Worm (Caenorhabditis elegans): ENCODE data around the gene atg-18.
A peak's percentile ranks its signal among the peaks of the same experiment; 100 is the strongest.

atg-18 gene

ce11 chrV:8606099-8606696 lies 24.9 kb downstream of the atg-18 start, which contains the start of gene vps-60 (continued):
- TF ChIP-seq tbx-9 (tag; optimal IDR thresholded peaks at IDR 0.05; ENCODE audit: borderline replicate concordance), result no peak
- peak; percentile 97 for TF ChIP-seq zfh-2 (GFP tag; conservative IDR thresholded peaks at IDR 0.05)
- TF ChIP-seq Y53G8AR.9 (GFP tag; conservative IDR thresholded peaks at IDR 0.05), result peak; percentile 86
- TF ChIP-seq F23B12.7 (tag; optimal IDR thresholded peaks at IDR 0.05; ENCODE audit: insufficient read depth), result peak; percentile 51
- no peak for TF ChIP-seq dpff-1 (tag; optimal IDR thresholded peaks at IDR 0.05)
- TF ChIP-seq atf-7 (tag; optimal IDR thresholded peaks at IDR 0.05), result peak; percentile 95
- peak; percentile 14 for TF ChIP-seq unc-130 (GFP tag; optimal IDR thresholded peaks at IDR 0.05)
- peak; percentile 74 for TF ChIP-seq somi-1 (GFP tag; optimal IDR thresholded peaks at IDR 0.05)
- TF ChIP-seq tbp1 (GFP tag; optimal IDR thresholded peaks at IDR 0.05), result peak; percentile 70
- TF ChIP-seq egrh-3 (GFP tag; IDR thresholded peaks at IDR 0.05), result peak; percentile 59
- no peak; the same call in 1 of the 2 replicates for TF ChIP-seq madf-8 (GFP tag; conservative IDR thresholded peaks at IDR 0.05)
- no peak for TF ChIP-seq nhr-27 (tag; optimal IDR thresholded peaks at IDR 0.05)
- TF ChIP-seq F22D6.2 (tag; optimal IDR thresholded peaks at IDR 0.05), result peak; percentile 21
- no peak for TF ChIP-seq mxl-1 (tag; optimal IDR thresholded peaks at IDR 0.05)
- TF ChIP-seq lir-1 (GFP tag; conservative IDR thresholded peaks at IDR 0.05), result peak; percentile 39; the same call in 1 of the 2 replicates
- peak; percentile 71; the same call in 1 of the 2 replicates for TF ChIP-seq C06A6.2 (GFP tag; conservative IDR thresholded peaks at IDR 0.05)
- peak; percentile 50 for TF ChIP-seq snpc-1.3 (tag; optimal IDR thresholded peaks at IDR 0.05; ENCODE audit: insufficient read depth)
- no peak for TF ChIP-seq sea-2 (GFP tag; IDR thresholded peaks at IDR 0.05)
- no peak for TF ChIP-seq ama-1 (optimal IDR thresholded peaks at IDR 0.05)
- peak in 1 of 2 experiments; percentile 11 for TF ChIP-seq ama-1 (GFP tag; optimal IDR thresholded peaks at IDR 0.05)
- TF ChIP-seq dox-1 (GFP tag; IDR thresholded peaks at IDR 0.05), result peak; percentile 89
- TF ChIP-seq hsf-1 (GFP tag; IDR thresholded peaks at IDR 0.05), result no peak
- TF ChIP-seq F10E7.11 (tag; optimal IDR thresholded peaks at IDR 0.05), result no peak
- TF ChIP-seq nhr-80 (tag; optimal IDR thresholded peaks at IDR 0.05), result peak; percentile 92
- TF ChIP-seq lin-40 (tag; optimal IDR thresholded peaks at IDR 0.05), result peak; percentile 91
- TF ChIP-seq mcd-1 (GFP tag; IDR thresholded peaks at IDR 0.05), result peak; percentile 82
- no peak for TF ChIP-seq F55B11.4 (tag; optimal IDR thresholded peaks at IDR 0.05; ENCODE audit: borderline replicate concordance, insufficient read depth)
- TF ChIP-seq attf-3 (GFP tag; conservative IDR thresholded peaks at IDR 0.05), result peak; percentile 50; the same call in 1 of the 2 replicates
- TF ChIP-seq Y95B8A.8 (GFP tag; IDR thresholded peaks at IDR 0.05), result peak; percentile 83
- TF ChIP-seq hmg-1.2 (GFP tag; IDR thresholded peaks at IDR 0.05), result peak; percentile 77
- peak; percentile 85 for TF ChIP-seq B0336.3 (GFP tag; IDR thresholded peaks at IDR 0.05)
- TF ChIP-seq nfyb-1 (GFP tag; IDR thresholded peaks at IDR 0.05), result peak; percentile 78
- TF ChIP-seq let-526 (GFP tag; IDR thresholded peaks at IDR 0.05), result no peak
- TF ChIP-seq rcor-1 (GFP tag; IDR thresholded peaks at IDR 0.05), result peak; percentile 66
- TF ChIP-seq B0019.2 (GFP tag; conservative IDR thresholded peaks at IDR 0.05), result no peak
- peak; percentile 90 for TF ChIP-seq ztf-26 (tag; optimal IDR thresholded peaks at IDR 0.05)
- no peak for TF ChIP-seq mes-4 (tag; optimal IDR thresholded peaks at IDR 0.05)
- no peak for TF ChIP-seq hrde-1 (tag; optimal IDR thresholded peaks at IDR 0.05; ENCODE audit: borderline replicate concordance)
- 0 out of 2 replicates have a peak, but pooled peaks have one; percentile 37 for TF ChIP-seq C17E4.6 (GFP tag; IDR thresholded peaks at IDR 0.05)
- TF ChIP-seq mel-28 (tag; optimal IDR thresholded peaks at IDR 0.05; ENCODE audit: borderline replicate concordance), result no peak
- no peak for TF ChIP-seq akir-1 (GFP tag; optimal IDR thresholded peaks at IDR 0.05)
- peak; percentile 80 for TF ChIP-seq tlf-1 (GFP tag; optimal IDR thresholded peaks at IDR 0.05)
- TF ChIP-seq cebp-1 (GFP tag; IDR thresholded peaks at IDR 0.05), result peak; percentile 73
- TF ChIP-seq cebp-1 (tag; optimal IDR thresholded peaks at IDR 0.05), result peak; percentile 92
- peak; percentile 68 for TF ChIP-seq ztf-18 (tag; optimal IDR thresholded peaks at IDR 0.05)
- TF ChIP-seq xnd-1 (tag; optimal IDR thresholded peaks at IDR 0.05), result no peak
- TF ChIP-seq lin-35 (GFP tag; optimal IDR thresholded peaks at IDR 0.05), result peak; percentile 8 to 77 (median 10)
- TF ChIP-seq ztf-25 (GFP tag; IDR thresholded peaks at IDR 0.05), result no peak
